Worm (Caenorhabditis elegans) whole organism, mixed stage, embryonic: ENCODE measurements around the gene E03H12.4.

ENCODE experiments used
- M03D4.4 ChIP-seq: sonication (generic microtip); optimal IDR thresholded peaks from 2 replicates; lab custom pipeline; 2017; ENCODE audit warnings: mild to moderate bottlenecking, missing genetic modification characterization, missing compliant biosample characterization
- bed-3 ChIP-seq: fragments of 200-800 bp; sonication (Bioruptor generic); optimal IDR thresholded peaks from 3 replicates; lab custom pipeline; 2018; ENCODE audit warnings: mild to moderate bottlenecking, missing genetic modification characterization, moderate library complexity, missing compliant biosample characterization
- blmp-1 ChIP-seq: fragments of 150-350 bp; optimal IDR thresholded peaks from 2 replicates; lab custom pipeline; 2014; ENCODE audit warnings: missing biosample characterization, missing genetic modification characterization
- ceh-39 ChIP-seq: fragments of 150-350 bp; optimal IDR thresholded peaks from 2 replicates; lab custom pipeline; 2014; ENCODE audit warnings: missing biosample characterization, missing genetic modification characterization
- ceh-43 ChIP-seq: fragments of 200-800 bp; sonication (Bioruptor generic); optimal IDR thresholded peaks from 2 replicates; lab custom pipeline; 2018; ENCODE audit warnings: mild to moderate bottlenecking, missing genetic modification characterization, moderate library complexity, missing compliant biosample characterization
- ceh-83 ChIP-seq: fragments of 200-800 bp; sonication (Bioruptor generic); optimal IDR thresholded peaks from 2 replicates; lab custom pipeline; 2018; ENCODE audit warnings: mild to moderate bottlenecking, missing genetic modification characterization, missing compliant biosample characterization
- ces-1 ChIP-seq: fragments of 150-350 bp; optimal IDR thresholded peaks from 2 replicates; lab custom pipeline; 2014; ENCODE audit warnings: missing biosample characterization, missing genetic modification reagents, missing genetic modification characterization
- cnd-1 ChIP-seq: fragments of 200-800 bp; sonication (Bioruptor generic); optimal IDR thresholded peaks from 2 replicates; lab custom pipeline; 2018; ENCODE audit warnings: mild to moderate bottlenecking, missing genetic modification characterization, missing compliant biosample characterization
- drap-1 ChIP-seq: fragments of 200-800 bp; sonication (Bioruptor generic); optimal IDR thresholded peaks from 3 replicates; lab custom pipeline; 2018; ENCODE audit warnings: mild to moderate bottlenecking, missing genetic modification characterization, missing compliant biosample characterization
- elt-1 ChIP-seq: sonication (generic microtip); optimal IDR thresholded peaks from 2 replicates; lab custom pipeline; 2017; ENCODE audit warnings: missing genetic modification characterization, mild to moderate bottlenecking, missing compliant biosample characterization, antibody characterized with exemption, moderate library complexity, borderline replicate concordance; ENCODE audit not compliant: insufficient read depth
- elt-3 ChIP-seq: fragments of 150-350 bp; optimal IDR thresholded peaks from 2 replicates; lab custom pipeline; 2014; ENCODE audit warnings: missing biosample characterization, missing genetic modification characterization
- ham-2 ChIP-seq: fragments of 200-800 bp; sonication (Bioruptor generic); optimal IDR thresholded peaks from 2 replicates; lab custom pipeline; 2018; ENCODE audit warnings: mild to moderate bottlenecking, missing genetic modification characterization, missing compliant biosample characterization
- hlh-1 ChIP-seq: fragments of 150-350 bp; optimal IDR thresholded peaks from 2 replicates; lab custom pipeline; 2014; ENCODE audit warnings: missing biosample characterization, missing genetic modification reagents, missing genetic modification characterization
- lin-13 ChIP-seq: fragments of 150-350 bp; optimal IDR thresholded peaks from 2 replicates; lab custom pipeline; 2014; ENCODE audit warnings: missing biosample characterization, missing genetic modification characterization
- lin-32 ChIP-seq: fragments of 200-800 bp; sonication (Bioruptor generic); optimal IDR thresholded peaks from 2 replicates; lab custom pipeline; 2018; ENCODE audit warnings: mild to moderate bottlenecking, missing genetic modification characterization, missing compliant biosample characterization
- lsy-2 ChIP-seq: fragments of 150-350 bp; optimal IDR thresholded peaks from 2 replicates; lab custom pipeline; 2014; ENCODE audit warnings: missing biosample characterization, missing genetic modification characterization
- mep-1 ChIP-seq: fragments of 150-350 bp; optimal IDR thresholded peaks from 2 replicates; lab custom pipeline; 2017; ENCODE audit warnings: missing biosample characterization, missing genetic modification reagents, missing genetic modification characterization, inconsistent platforms
- mls-2 ChIP-seq: sonication (generic microtip); optimal IDR thresholded peaks from 2 replicates; lab custom pipeline; 2016; ENCODE audit warnings: mild to moderate bottlenecking, missing genetic modification characterization, moderate library complexity, missing compliant biosample characterization
- nhr-12 ChIP-seq: fragments of 150-350 bp; optimal IDR thresholded peaks from 2 replicates; lab custom pipeline; 2014; ENCODE audit warnings: missing biosample characterization, missing genetic modification characterization
- nhr-2 ChIP-seq: fragments of 150-350 bp; optimal IDR thresholded peaks from 2 replicates; lab custom pipeline; 2014; ENCODE audit warnings: missing biosample characterization, missing genetic modification characterization
- nhr-237 ChIP-seq: fragments of 150-350 bp; optimal IDR thresholded peaks from 2 replicates; lab custom pipeline; 2014; ENCODE audit warnings: missing biosample characterization, missing genetic modification characterization
- nhr-28 ChIP-seq: fragments of 150-350 bp; optimal IDR thresholded peaks from 2 replicates; lab custom pipeline; 2014; ENCODE audit warnings: missing biosample characterization, missing genetic modification characterization
- nhr-76 ChIP-seq: sonication (generic microtip); optimal IDR thresholded peaks from 2 replicates; lab custom pipeline; 2017; ENCODE audit warnings: missing biosample characterization, missing genetic modification characterization
- sem-2 ChIP-seq: fragments of 200-800 bp; sonication (Bioruptor generic); optimal IDR thresholded peaks from 2 replicates; lab custom pipeline; 2018; ENCODE audit warnings: mild to moderate bottlenecking, missing genetic modification characterization, missing compliant biosample characterization
- snpc-4 ChIP-seq: fragments of 150-350 bp; optimal IDR thresholded peaks from 2 replicates; lab custom pipeline; 2014; ENCODE audit warnings: missing biosample characterization, missing genetic modification characterization
- sptf-1 ChIP-seq: sonication (generic microtip); optimal IDR thresholded peaks from 2 replicates; lab custom pipeline; 2017; ENCODE audit warnings: mild to moderate bottlenecking, missing genetic modification characterization, moderate library complexity, missing compliant biosample characterization
- tbx-8 ChIP-seq: fragments of 200-800 bp; sonication (Bioruptor generic); optimal IDR thresholded peaks from 2 replicates; lab custom pipeline; 2018; ENCODE audit warnings: mild to moderate bottlenecking, missing genetic modification characterization, moderate library complexity, missing compliant biosample characterization
- unc-120 ChIP-seq: sonication (generic microtip); optimal IDR thresholded peaks from 2 replicates; lab custom pipeline; 2017; ENCODE audit warnings: missing genetic modification characterization, missing compliant biosample characterization; ENCODE audit not compliant: poor library complexity, severe bottlenecking
- unc-62 ChIP-seq: fragments of 150-350 bp; optimal IDR thresholded peaks from 2 replicates; lab custom pipeline; 2014; ENCODE audit warnings: missing biosample characterization, missing genetic modification reagents, missing genetic modification characterization
- zip-8 ChIP-seq: fragments of 150-350 bp; optimal IDR thresholded peaks from 2 replicates; lab custom pipeline; 2014; ENCODE audit warnings: missing biosample characterization, missing genetic modification characterization
- ztf-11 ChIP-seq: fragments of 150-350 bp; optimal IDR thresholded peaks from 2 replicates; lab custom pipeline; 2014; ENCODE audit warnings: missing biosample characterization, missing genetic modification characterization

E03H12.4 gene

DNA sequence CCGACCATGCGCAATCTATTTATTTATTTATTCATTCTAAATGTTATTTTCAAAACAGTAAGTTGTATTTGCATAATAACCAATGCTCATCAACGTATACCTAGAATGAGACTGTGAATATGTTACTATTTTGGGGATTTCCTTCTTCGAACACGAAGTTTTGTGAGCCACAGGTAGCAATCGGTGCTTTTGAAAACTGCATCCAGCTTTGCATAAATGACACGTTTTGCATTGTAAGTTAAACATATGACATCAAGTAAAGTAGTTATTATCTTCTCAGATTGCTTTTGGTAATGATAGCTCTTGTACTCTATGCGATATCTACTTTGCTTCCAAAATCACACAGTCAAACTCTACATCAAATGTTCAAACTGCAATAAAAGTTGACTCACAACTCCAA lies at the start of gene E03H12.4:
Gene E03H12.4, plus strand, starts transcription at position 120 of the 400 bp plus-strand sequence.
- TF ChIP-seq lin-13 (no peak), ceh-83 (GFP tag; lab: Kevin White, UChicago) (no peak), nhr-28 (tag; lab: Kevin White, UChicago) (no peak), blmp-1 (tag; lab: Kevin White, UChicago) (no peak), snpc-4 (tag; lab: Kevin White, UChicago) (no peak), nhr-237 (tag; lab: Kevin White, UChicago) (no peak), sem-2 (GFP tag; lab: Kevin White, UChicago) (no peak)

DNA sequence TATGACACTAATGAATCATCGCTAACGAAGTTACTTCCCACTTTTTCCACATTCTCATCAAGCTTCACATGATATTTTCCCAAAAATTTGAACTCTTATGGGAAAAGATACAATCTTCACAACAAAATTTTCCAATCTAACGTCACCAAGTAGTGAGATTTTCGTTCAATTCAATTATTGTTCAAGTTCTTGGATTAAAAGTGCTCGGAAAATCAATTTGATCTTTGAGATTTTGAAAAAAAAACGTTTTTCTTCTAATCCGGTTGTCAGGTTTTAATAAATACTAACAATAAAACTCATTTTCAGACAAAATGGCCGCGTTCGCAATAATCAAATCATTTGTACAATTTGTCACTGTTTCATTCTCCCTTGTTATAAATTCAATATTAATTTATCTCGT lies 48.3 kb upstream of the E03H12.4 start, which contains the start of gene str-153:
Gene str-153, plus strand, starts transcription at position 301 of the 400 bp plus-strand sequence.
- TF ChIP-seq ztf-11 (tag; lab: Kevin White, UChicago) (no peak), lin-13 (no peak), bed-3 (no peak), snpc-4 (tag; lab: Kevin White, UChicago) (no peak), ceh-83 (GFP tag; lab: Kevin White, UChicago) (no peak), ceh-43 (GFP tag; lab: Kevin White, UChicago) (no peak), nhr-2 (tag; lab: Kevin White, UChicago) (no peak), unc-120 (tag; lab: Kevin White, UChicago) (no peak), lsy-2 (no peak), tbx-8 (no peak), ceh-39 (tag; lab: Kevin White, UChicago) (no peak), M03D4.4 (tag; lab: Kevin White, UChicago) (no peak), ces-1 (GFP tag; lab: Kevin White, UChicago) (no peak), mep-1 (tag; lab: Kevin White, UChicago) (no peak)
- TF ChIP-seq, all 35 proteins: peak for 0

DNA sequence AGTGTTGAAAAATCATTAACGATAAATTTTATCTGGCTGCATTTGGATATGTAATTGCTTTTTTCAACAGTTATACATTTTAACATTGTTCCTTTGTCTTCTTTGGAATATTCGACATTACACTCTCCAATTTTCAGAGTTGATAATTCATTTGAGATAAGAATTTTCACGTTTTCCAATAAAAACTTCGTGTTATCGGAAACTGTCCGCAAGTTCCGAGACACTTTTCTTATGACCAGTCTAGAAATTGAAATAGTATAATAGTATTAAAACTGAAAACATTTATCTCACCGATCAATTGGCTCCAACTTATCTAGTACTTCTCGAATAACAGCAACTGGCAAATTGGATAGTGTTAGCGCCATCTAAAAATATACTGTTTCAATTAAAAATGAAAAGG lies 44.7 kb upstream of the E03H12.4 start, which contains the start of gene fbxa-86:
Gene fbxa-86, minus strand, starts transcription at position 367 of the 400 bp plus-strand sequence.
- TF ChIP-seq nhr-12 (no peak), elt-3 (tag; lab: Kevin White, UChicago) (no peak), cnd-1 (tag; lab: Kevin White, UChicago) (no peak), lsy-2 (no peak), unc-62 (GFP tag; lab: Kevin White, UChicago) (no peak), tbx-8 (no peak), hlh-1 (tag; lab: Kevin White, UChicago) (no peak), nhr-237 (tag; lab: Kevin White, UChicago) (no peak), ceh-83 (GFP tag; lab: Kevin White, UChicago) (no peak), ztf-11 (tag; lab: Kevin White, UChicago) (no peak), drap-1 (GFP tag; lab: Kevin White, UChicago) (no peak), mls-2 (tag; lab: Kevin White, UChicago) (no peak), zip-8 (no peak), ham-2 (GFP tag; lab: Kevin White, UChicago) (no peak)

DNA sequence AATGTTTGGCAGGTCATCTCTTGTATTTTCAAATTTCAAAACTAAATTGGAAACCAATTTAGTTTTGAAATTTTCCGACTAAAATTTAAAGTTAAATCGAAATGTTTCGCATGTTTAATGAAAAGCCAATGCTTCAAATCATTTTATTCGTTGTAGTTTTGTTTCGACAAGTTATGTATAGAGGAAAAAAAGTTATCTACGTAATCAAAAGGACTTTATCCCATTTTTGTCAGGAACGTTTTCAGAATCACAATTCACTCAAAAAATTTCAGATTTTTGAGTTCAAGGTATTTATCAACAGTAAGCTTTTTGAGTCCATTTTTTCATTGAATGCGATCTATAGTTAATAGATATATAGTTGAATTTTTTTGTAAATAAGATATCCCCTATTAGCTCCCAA lies 43.7 kb upstream of the E03H12.4 start, which contains the start of gene str-168:
Gene str-168, plus strand, starts transcription at position 301 of the 400 bp plus-strand sequence.
- TF ChIP-seq snpc-4 (tag; lab: Kevin White, UChicago) (no peak), blmp-1 (tag; lab: Kevin White, UChicago) (no peak), ceh-83 (GFP tag; lab: Kevin White, UChicago) (no peak), elt-1 (tag; lab: Kevin White, UChicago) (no peak), sptf-1 (tag; lab: Kevin White, UChicago) (no peak), unc-120 (tag; lab: Kevin White, UChicago) (no peak), nhr-2 (tag; lab: Kevin White, UChicago) (no peak), mep-1 (tag; lab: Kevin White, UChicago) (no peak), lin-32 (GFP tag; lab: Kevin White, UChicago) (no peak), hlh-1 (tag; lab: Kevin White, UChicago) (no peak), sem-2 (GFP tag; lab: Kevin White, UChicago) (no peak), ceh-39 (tag; lab: Kevin White, UChicago) (no peak), M03D4.4 (tag; lab: Kevin White, UChicago) (no peak), elt-3 (tag; lab: Kevin White, UChicago) (no peak), nhr-76 (no peak), zip-8 (no peak)
